Worm (Caenorhabditis elegans): ENCODE measurements around the gene fmo-5.
"Not testable (repeated sequence)": the region's sequence is repeated elsewhere in the genome, so short reads cannot be mapped to it uniquely, and the experiment has no call there.

- TF ChIP-seq snpc-4, ztf-4 (tag; optimal IDR thresholded peaks at IDR 0.05): not testable (repeated sequence)
These were observed 12.6 kb downstream of the fmo-5 start, which contains the start of gene srlf-22 for ce11 chrV:890835-891234.

Data from whole organism, L1 larva.